Worm (Caenorhabditis elegans) whole organism, L3 larva: ENCODE measurements around the gene frpr-10.

Source experiments
- R02D3.7 ChIP-seq: fragments of 150-350 bp; optimal IDR thresholded peaks from 2 replicates; lab custom pipeline; 2014; ENCODE audit warnings: missing biosample characterization, missing genetic modification characterization
- ceh-9 ChIP-seq: sonication (generic microtip); optimal IDR thresholded peaks from 2 replicates; lab custom pipeline; 2018; ENCODE audit warnings: missing biosample characterization, missing genetic modification characterization
- elt-1 ChIP-seq: fragments of 150-350 bp; optimal IDR thresholded peaks from 2 replicates; lab custom pipeline; 2014; ENCODE audit warnings: missing biosample characterization, missing genetic modification characterization
- elt-3 ChIP-seq, 3 experiments: fragments of 150-350 bp in 1 of 3; sonication (generic microtip) in 2 of 3; optimal IDR thresholded peaks; 2 replicates in 2 of 3; 4 replicates in 1 of 3; lab custom pipeline; 2014 to 2017; ENCODE audit warnings: missing biosample characterization in 3 of 3, missing genetic modification characterization in 3 of 3
- eor-1 ChIP-seq, 2 experiments: fragments of 150-350 bp; optimal IDR thresholded peaks; 2 replicates each; lab custom pipeline; 2014 to 2018; ENCODE audit warnings: missing biosample characterization in 2 of 2, missing genetic modification characterization in 2 of 2
- nhr-11 ChIP-seq: fragments of 150-350 bp; optimal IDR thresholded peaks from 2 replicates; lab custom pipeline; 2014; ENCODE audit warnings: missing biosample characterization, missing genetic modification characterization
- nhr-237 ChIP-seq: fragments of 150-350 bp; optimal IDR thresholded peaks from 2 replicates; lab custom pipeline; 2014; ENCODE audit warnings: missing biosample characterization, missing genetic modification characterization
- nhr-25 ChIP-seq: sonication (generic microtip); optimal IDR thresholded peaks from 2 replicates; lab custom pipeline; 2017; ENCODE audit warnings: missing biosample characterization, missing genetic modification characterization
- nhr-28 ChIP-seq: fragments of 150-350 bp; optimal IDR thresholded peaks from 2 replicates; lab custom pipeline; 2014; ENCODE audit warnings: missing biosample characterization, missing genetic modification characterization
- pqm-1 ChIP-seq: fragments of 150-350 bp; optimal IDR thresholded peaks from 2 replicates; lab custom pipeline; 2017; ENCODE audit warnings: missing biosample characterization, missing genetic modification characterization, inconsistent platforms
- skn-1 ChIP-seq: fragments of 150-350 bp; optimal IDR thresholded peaks from 2 replicates; lab custom pipeline; 2014; ENCODE audit warnings: missing biosample characterization, missing genetic modification characterization
- tbx-2 ChIP-seq: sonication (generic microtip); optimal IDR thresholded peaks from 2 replicates; lab custom pipeline; 2016; ENCODE audit warnings: mild to moderate bottlenecking, missing genetic modification characterization, missing compliant biosample characterization
- unc-39 ChIP-seq: sonication (generic microtip); optimal IDR thresholded peaks from 4 replicates; lab custom pipeline; 2017; ENCODE audit warnings: missing biosample characterization, missing genetic modification characterization

ce11 chrIV:7920126-7920525, 37.5 kb upstream of the frpr-10 start, which contains the start of gene C49H3.16:
- TF ChIP-seq pqm-1 (tag; lab: Kevin White, UChicago) (no peak), elt-1 (tag; lab: Kevin White, UChicago) (no peak), skn-1 (no peak), nhr-28 (tag; lab: Kevin White, UChicago) (no peak), tbx-2 (tag; lab: Kevin White, UChicago) (no peak), unc-39 (no peak), nhr-237 (tag; lab: Kevin White, UChicago) (no peak), nhr-25 (tag; lab: Kevin White, UChicago) (no peak), eor-1 (tag; optimal IDR thresholded peaks at IDR 0.05; lab: Kevin White, UChicago) (no peak), nhr-11 (tag; lab: Kevin White, UChicago) (no peak), elt-3 (tag; optimal IDR thresholded peaks at IDR 0.05; lab: Kevin White, UChicago) (no peak), R02D3.7 (tag; lab: Kevin White, UChicago) (no peak), ceh-9 (tag; lab: Kevin White, UChicago) (no peak)
